Worm (Caenorhabditis elegans) whole organism, L1 larva: ENCODE data around the gene F08G2.4.

Experiments
- pag-3 ChIP-seq: sonication (generic microtip); optimal IDR thresholded peaks from 2 replicates; lab custom pipeline; 2017; ENCODE audit warnings: missing genetic modification characterization, mild to moderate bottlenecking, missing compliant biosample characterization, antibody characterized with exemption, borderline replicate concordance; ENCODE audit not compliant: insufficient read depth
- snpc-4 ChIP-seq: fragments of 150-350 bp; optimal IDR thresholded peaks from 2 replicates; lab custom pipeline; 2014; ENCODE audit warnings: missing biosample characterization, missing genetic modification characterization

DNA sequence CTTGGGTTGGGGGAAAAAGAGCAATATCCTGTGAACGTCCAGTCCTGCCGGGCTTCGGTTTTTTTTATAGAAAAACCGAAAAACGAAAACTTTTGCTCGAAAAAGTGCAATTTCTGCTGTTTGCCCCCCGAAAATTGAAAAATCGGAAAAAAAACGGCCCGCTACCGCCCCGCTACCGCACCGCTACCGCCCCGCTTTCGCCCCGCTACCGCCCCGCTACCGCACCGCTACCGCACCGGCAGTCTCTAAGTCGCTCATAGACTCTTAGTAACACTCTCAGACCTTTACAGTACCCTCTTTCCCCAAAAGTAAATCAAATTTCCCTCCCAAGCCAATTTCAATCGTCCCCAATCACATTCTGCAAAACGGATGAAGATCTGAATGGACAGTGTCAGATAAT, 35.2 kb upstream of the F08G2.4 start:
- TF ChIP-seq pag-3 (tag; lab: Kevin White, UChicago) (no peak), snpc-4 (no peak)
